Fruit fly (Drosophila melanogaster) whole organism, embryonic: Measurements from ENCODE around the gene pr.

Source experiments
- ATbp ChIP-seq: fragments of 200-800 bp; sonication (Bioruptor generic); optimal IDR thresholded peaks from 2 replicates; lab custom pipeline; 2017; ENCODE audit warnings: missing biosample characterization, mild to moderate bottlenecking, missing genetic modification characterization, missing genetic modification reagents
- Atf3 ChIP-seq: fragments of 200-800 bp; sonication (Bioruptor generic); optimal IDR thresholded peaks from 3 replicates; lab custom pipeline; 2016; ENCODE audit warnings: missing biosample characterization, missing genetic modification characterization
- BtbVII ChIP-seq: fragments of 200-800 bp; sonication (Bioruptor generic); optimal IDR thresholded peaks from 3 replicates; lab custom pipeline; 2017; ENCODE audit warnings: missing biosample characterization, mild to moderate bottlenecking, missing genetic modification characterization
- CG10147 ChIP-seq: fragments of 200-800 bp; sonication (Bioruptor generic); optimal IDR thresholded peaks from 2 replicates; lab custom pipeline; 2019; ENCODE audit warnings: missing biosample characterization, mild to moderate bottlenecking, missing genetic modification characterization, moderate library complexity
- CG10267 ChIP-seq: fragments of 200-800 bp; sonication (Bioruptor generic); optimal IDR thresholded peaks from 2 replicates; lab custom pipeline; 2018; ENCODE audit warnings: missing biosample characterization, mild to moderate bottlenecking, missing genetic modification characterization, moderate library complexity
- CG10462 ChIP-seq: fragments of 200-800 bp; sonication (Bioruptor generic); optimal IDR thresholded peaks from 2 replicates; lab custom pipeline; 2016; ENCODE audit warnings: missing biosample characterization, missing genetic modification characterization
- CG1233 ChIP-seq: fragments of 200-800 bp; sonication (Bioruptor generic); optimal IDR thresholded peaks from 4 replicates; lab custom pipeline; 2018; ENCODE audit warnings: missing biosample characterization, mild to moderate bottlenecking, missing genetic modification characterization
- CG12744 ChIP-seq: fragments of 200-800 bp; sonication (Bioruptor generic); optimal IDR thresholded peaks from 2 replicates; lab custom pipeline; 2016; ENCODE audit warnings: missing biosample characterization, missing genetic modification characterization
- CG17385 ChIP-seq: fragments of 200-800 bp; sonication (Bioruptor generic); optimal IDR thresholded peaks from 3 replicates; lab custom pipeline; 2018; ENCODE audit warnings: missing biosample characterization, mild to moderate bottlenecking, missing genetic modification characterization
- CG17829 ChIP-seq: fragments of 200-800 bp; optimal IDR thresholded peaks from 2 replicates; lab custom pipeline; 2019; ENCODE audit warnings: missing biosample characterization, mild to moderate bottlenecking, missing genetic modification characterization, moderate library complexity
- CG1792 ChIP-seq: fragments of 200-800 bp; sonication (Bioruptor generic); optimal IDR thresholded peaks from 2 replicates; lab custom pipeline; 2016; ENCODE audit warnings: missing biosample characterization, missing genetic modification characterization
- CG18011 ChIP-seq: fragments of 200-800 bp; sonication (Bioruptor generic); optimal IDR thresholded peaks from 2 replicates; lab custom pipeline; 2017; ENCODE audit warnings: missing biosample characterization, missing genetic modification characterization, mild to moderate bottlenecking, moderate library complexity, missing genotype
- CG18619 ChIP-seq: fragments of 200-800 bp; sonication (Bioruptor generic); optimal IDR thresholded peaks from 3 replicates; lab custom pipeline; 2017; ENCODE audit warnings: missing biosample characterization, mild to moderate bottlenecking, missing genetic modification characterization
- CG3726 ChIP-seq: fragments of 200-800 bp; sonication (Bioruptor generic); IDR thresholded peaks from 3 replicates; pipeline ENCODE4, ENCODE4 v1.3.6; 2022; ENCODE audit warnings: missing biosample characterization, missing genetic modification characterization
- CG4707 ChIP-seq: fragments of 200-800 bp; sonication (Bioruptor generic); optimal IDR thresholded peaks from 2 replicates; lab custom pipeline; 2018; ENCODE audit warnings: missing biosample characterization, mild to moderate bottlenecking, missing genetic modification characterization, moderate library complexity
- CG6254 ChIP-seq: fragments of 200-800 bp; sonication (Bioruptor generic); optimal IDR thresholded peaks from 3 replicates; lab custom pipeline; 2017; ENCODE audit warnings: mild to moderate bottlenecking, missing biosample characterization, missing genetic modification reagents, missing genetic modification characterization
- CG6683 ChIP-seq: fragments of 200-800 bp; sonication (Bioruptor generic); optimal IDR thresholded peaks from 2 replicates; lab custom pipeline; 2017; ENCODE audit warnings: missing biosample characterization, mild to moderate bottlenecking, missing genetic modification characterization, missing genetic modification reagents
- CG8281 ChIP-seq: fragments of 200-800 bp; sonication (Bioruptor generic); optimal IDR thresholded peaks from 2 replicates; lab custom pipeline; 2018; ENCODE audit warnings: missing biosample characterization, mild to moderate bottlenecking, missing genetic modification characterization, moderate library complexity
- CG9215 ChIP-seq: fragments of 200-800 bp; sonication (Bioruptor generic); IDR thresholded peaks from 2 replicates; pipeline ENCODE4 v1.3.6; 2022; ENCODE audit warnings: missing biosample characterization, missing genetic modification characterization
- CG9817 ChIP-seq: fragments of 200-800 bp; sonication (Bioruptor generic); optimal IDR thresholded peaks from 2 replicates; lab custom pipeline; 2018; ENCODE audit warnings: missing biosample characterization, mild to moderate bottlenecking, missing genetic modification characterization, moderate library complexity
- CG9932 ChIP-seq: fragments of 200-800 bp; sonication (Bioruptor generic); IDR thresholded peaks from 2 replicates; pipeline ENCODE4 v1.3.6; 2022; ENCODE audit warnings: missing biosample characterization, missing genetic modification characterization
- D19A ChIP-seq: fragments of 200-800 bp; optimal IDR thresholded peaks from 3 replicates; lab custom pipeline; 2019; ENCODE audit warnings: missing biosample characterization, mild to moderate bottlenecking, missing genetic modification characterization, moderate library complexity
- Dfd ChIP-seq, 2 experiments: fragments of >200 bp; optimal IDR thresholded peaks; 2 replicates each; lab custom pipeline; 2017; ENCODE audit warnings: missing biosample characterization in 2 of 2, missing genetic modification characterization in 2 of 2
- ERR ChIP-seq: fragments of 200-800 bp; sonication (Bioruptor generic); optimal IDR thresholded peaks from 2 replicates; lab custom pipeline; 2016; ENCODE audit warnings: missing biosample characterization, missing genetic modification characterization
- Fer1 ChIP-seq: fragments of 200-800 bp; sonication (Bioruptor generic); optimal IDR thresholded peaks from 2 replicates; lab custom pipeline; 2017; ENCODE audit warnings: missing biosample characterization, mild to moderate bottlenecking, missing genetic modification characterization
- HLH54F ChIP-seq: fragments of 200-800 bp; sonication (Bioruptor generic); optimal IDR thresholded peaks from 3 replicates; lab custom pipeline; 2016; ENCODE audit warnings: missing biosample characterization, missing genetic modification characterization
- Hmx ChIP-seq: fragments of 200-800 bp; sonication (Bioruptor generic); optimal IDR thresholded peaks from 2 replicates; lab custom pipeline; 2016; ENCODE audit warnings: missing biosample characterization, missing genetic modification characterization
- Mes4 ChIP-seq: fragments of 200-800 bp; sonication (Bioruptor generic); optimal IDR thresholded peaks from 2 replicates; lab custom pipeline; 2016; ENCODE audit warnings: missing biosample characterization, missing genetic modification characterization
- Sry-β ChIP-seq: fragments of 200-800 bp; sonication (Bioruptor generic); optimal IDR thresholded peaks from 2 replicates; lab custom pipeline; 2018; ENCODE audit warnings: missing biosample characterization, mild to moderate bottlenecking, missing genetic modification characterization, moderate library complexity
- ab ChIP-seq: fragments of 200-800 bp; sonication (Bioruptor generic); optimal IDR thresholded peaks from 2 replicates; lab custom pipeline; 2016; ENCODE audit warnings: missing biosample characterization, missing genetic modification characterization
- al ChIP-seq: fragments of 200-800 bp; sonication (Bioruptor generic); IDR thresholded peaks from 2 replicates; pipeline ENCODE4 v1.3.6; 2022; ENCODE audit warnings: missing biosample characterization, missing genetic modification characterization
- bigmax ChIP-seq: fragments of 200-800 bp; sonication (Bioruptor generic); optimal IDR thresholded peaks from 2 replicates; lab custom pipeline; 2018; ENCODE audit warnings: missing biosample characterization, mild to moderate bottlenecking, missing genetic modification characterization
- bsh ChIP-seq, 2 experiments: fragments of 200-800 bp; sonication (Bioruptor generic); optimal IDR thresholded peaks; 2 replicates each; lab custom pipeline; 2017 to 2018; ENCODE audit warnings: mild to moderate bottlenecking in 2 of 2, missing biosample characterization in 2 of 2, missing genetic modification characterization in 2 of 2, moderate library complexity in 1 of 2
- cad ChIP-seq: fragments of >200 bp; optimal IDR thresholded peaks from 2 replicates; lab custom pipeline; 2017; ENCODE audit warnings: missing biosample characterization, missing genetic modification characterization
- cwo ChIP-seq: fragments of 200-800 bp; sonication (Bioruptor generic); optimal IDR thresholded peaks from 3 replicates; lab custom pipeline; 2017; ENCODE audit warnings: missing biosample characterization, missing genetic modification characterization, mild to moderate bottlenecking, moderate library complexity, missing genetic modification reagents
- dati ChIP-seq: fragments of 200-800 bp; sonication (Bioruptor generic); IDR thresholded peaks from 2 replicates; pipeline ENCODE4 v1.3.6; 2022; ENCODE audit warnings: missing biosample characterization, missing genetic modification characterization
- disco-r ChIP-seq: fragments of 200-800 bp; sonication (Bioruptor generic); optimal IDR thresholded peaks from 2 replicates; lab custom pipeline; 2016; ENCODE audit warnings: missing biosample characterization, missing genetic modification characterization
- ewg ChIP-seq: fragments of 200-800 bp; sonication (Bioruptor generic); optimal IDR thresholded peaks from 3 replicates; lab custom pipeline; 2017; ENCODE audit warnings: mild to moderate bottlenecking, missing biosample characterization, missing genetic modification reagents, missing genetic modification characterization
- fru ChIP-seq: fragments of >200 bp; optimal IDR thresholded peaks from 2 replicates; lab custom pipeline; 2017
- fu2 ChIP-seq: fragments of 200-800 bp; sonication (Bioruptor generic); optimal IDR thresholded peaks from 2 replicates; lab custom pipeline; 2016; ENCODE audit warnings: missing biosample characterization, missing genetic modification characterization
- grn ChIP-seq: fragments of 200-800 bp; sonication (Bioruptor generic); optimal IDR thresholded peaks from 3 replicates; lab custom pipeline; 2017; ENCODE audit warnings: missing biosample characterization, missing genetic modification characterization
- kni ChIP-seq: fragments of 200-800 bp; sonication (Bioruptor generic); optimal IDR thresholded peaks from 3 replicates; lab custom pipeline; 2017; ENCODE audit warnings: mild to moderate bottlenecking, missing biosample characterization, missing genetic modification reagents, missing genetic modification characterization
- lmd ChIP-seq: fragments of 200-800 bp; sonication (Bioruptor generic); IDR thresholded peaks from 2 replicates; pipeline ENCODE4 v1.3.6; 2022; ENCODE audit warnings: missing biosample characterization, missing genetic modification characterization
- lola ChIP-seq, 3 experiments: fragments of >200 bp in 2 of 3; fragments of 200-800 bp in 1 of 3; sonication (Bioruptor generic) in 1 of 3; optimal IDR thresholded peaks; 2 replicates each; lab custom pipeline; 2017 to 2019; ENCODE audit warnings: missing biosample characterization in 3 of 3, missing genetic modification characterization in 3 of 3, mild to moderate bottlenecking in 1 of 3, moderate library complexity in 1 of 3
- nerfin-1 ChIP-seq: fragments of 200-800 bp; sonication (Bioruptor generic); optimal IDR thresholded peaks from 3 replicates; lab custom pipeline; 2019; ENCODE audit warnings: missing biosample characterization, mild to moderate bottlenecking, missing genetic modification characterization, moderate library complexity
- org-1 ChIP-seq: fragments of 200-800 bp; sonication (Bioruptor generic); optimal IDR thresholded peaks from 2 replicates; lab custom pipeline; 2017; ENCODE audit warnings: missing biosample characterization, missing genetic modification characterization
- so ChIP-seq: fragments of 200-800 bp; sonication (Bioruptor generic); IDR thresholded peaks from 3 replicates; pipeline ENCODE4 v1.3.6; 2022; ENCODE audit warnings: missing biosample characterization, missing genetic modification characterization
- unpg ChIP-seq: fragments of 200-800 bp; sonication (Bioruptor generic); optimal IDR thresholded peaks from 3 replicates; lab custom pipeline; 2018; ENCODE audit warnings: missing biosample characterization, mild to moderate bottlenecking, missing genetic modification characterization, moderate library complexity
- zen ChIP-seq: fragments of 200-800 bp; sonication (Bioruptor generic); optimal IDR thresholded peaks from 3 replicates; lab custom pipeline; 2018; ENCODE audit warnings: missing biosample characterization, mild to moderate bottlenecking, missing genetic modification characterization, moderate library complexity
- zfh1 ChIP-seq: fragments of 200-800 bp; sonication (Bioruptor generic); IDR thresholded peaks from 3 replicates; pipeline ENCODE4 v1.3.6; 2022; ENCODE audit warnings: missing biosample characterization, missing genetic modification characterization
- zfh2 ChIP-seq: fragments of 200-800 bp; sonication (Bioruptor generic); optimal IDR thresholded peaks from 2 replicates; lab custom pipeline; 2016; ENCODE audit warnings: missing biosample characterization, missing genetic modification characterization

pr gene

dm6 chr2L:20027382-20027919 lies 47.8 kb downstream of the pr start, which contains the start of gene sNPF (continued):
- TF ChIP-seq kni, result no peak
- TF ChIP-seq CG18011 (GFP tag; lab: Kevin White, UChicago), result peak; percentile 5
- no peak for TF ChIP-seq CG8281
- no peak for TF ChIP-seq CG10267
- peak; percentile 8 for TF ChIP-seq disco-r (GFP tag; lab: Kevin White, UChicago)
- no peak for TF ChIP-seq bsh (GFP tag; optimal IDR thresholded peaks at IDR 0.05; lab: Kevin White, UChicago)
- TF ChIP-seq cwo (GFP tag; lab: Kevin White, UChicago), result peak; percentile 28
- peak; percentile 62 for TF ChIP-seq CG17385 (GFP tag; lab: Kevin White, UChicago)
- no peak for TF ChIP-seq nerfin-1 (tag; lab: Kevin White, UChicago)
- TF ChIP-seq so (GFP tag; lab: Robert Waterston, UW), result no peak
- TF ChIP-seq al (GFP tag; lab: Robert Waterston, UW), result no peak
- TF ChIP-seq Sry-β (GFP tag; lab: Kevin White, UChicago), result no peak
- TF ChIP-seq Fer1, result peak; percentile 74
- no peak for TF ChIP-seq grn (GFP tag; lab: Kevin White, UChicago)
- no peak for TF ChIP-seq unpg (GFP tag; lab: Kevin White, UChicago)
- TF ChIP-seq CG17829 (tag; lab: Kevin White, UChicago), result no peak
- peak; percentile 35 for TF ChIP-seq fu2 (GFP tag; lab: Kevin White, UChicago)
- TF ChIP-seq CG1233 (GFP tag; lab: Kevin White, UChicago), result peak; percentile 35
- TF ChIP-seq ERR (GFP tag; lab: Kevin White, UChicago), result peak; percentile 52
- no peak for TF ChIP-seq Hmx (GFP tag; lab: Kevin White, UChicago)
- no peak for TF ChIP-seq lola (GFP tag; optimal IDR thresholded peaks at IDR 0.05; lab: Kevin White, UChicago)
- TF ChIP-seq CG3726 (GFP tag; lab: Robert Waterston, UW), result no peak
- no peak for TF ChIP-seq CG10462 (GFP tag; lab: Kevin White, UChicago)
- no peak for TF ChIP-seq fru
- no peak for TF ChIP-seq zen (tag; lab: Kevin White, UChicago)
- TF ChIP-seq CG9215, result peak; percentile 42; the same call in 1 of the 2 replicates
- no peak for TF ChIP-seq ab (GFP tag; lab: Kevin White, UChicago)
- TF ChIP-seq CG10147 (GFP tag; lab: Kevin White, UChicago), result peak; percentile 71
- no peak for TF ChIP-seq Dfd (GFP tag; optimal IDR thresholded peaks at IDR 0.05; lab: Kevin White, UChicago)
- peak; percentile 36 for TF ChIP-seq CG9817 (tag; lab: Kevin White, UChicago)
- no peak; the same call in 1 of the 2 replicates for TF ChIP-seq lmd (GFP tag; lab: Robert Waterston, UW)
- TF ChIP-seq CG4707, result no peak
- no peak for TF ChIP-seq Mes4 (GFP tag; lab: Kevin White, UChicago)
- peak; percentile 54 for TF ChIP-seq Atf3 (GFP tag; lab: Kevin White, UChicago)
- no peak for TF ChIP-seq cad (GFP tag; lab: Kevin White, UChicago)
- peak; percentile 54 for TF ChIP-seq CG9932 (GFP tag; lab: Robert Waterston, UW)
- no peak for TF ChIP-seq CG6683 (GFP tag; lab: Kevin White, UChicago)
- 0 out of 3 replicates have a peak, but pooled peaks have one; percentile 19 for TF ChIP-seq zfh1 (GFP tag; lab: Robert Waterston, UW)
- TF ChIP-seq dati (GFP tag; lab: Robert Waterston, UW), result no peak
- TF ChIP-seq bigmax (GFP tag; lab: Kevin White, UChicago), result no peak
- peak; percentile 58 for TF ChIP-seq zfh2 (GFP tag; lab: Kevin White, UChicago)
- no peak for TF ChIP-seq CG12744 (GFP tag; lab: Kevin White, UChicago)
- TF ChIP-seq HLH54F (GFP tag; lab: Kevin White, UChicago), result peak; percentile 72
- TF ChIP-seq CG18619, result peak; percentile 66
- peak; percentile 77 for TF ChIP-seq D19A
- no peak for TF ChIP-seq CG6254
- peak; percentile 71 for TF ChIP-seq org-1 (GFP tag; lab: Kevin White, UChicago)
- TF ChIP-seq CG1792 (GFP tag; lab: Kevin White, UChicago), result no peak
- TF ChIP-seq ewg (GFP tag; lab: Kevin White, UChicago), result peak; percentile 8
- no peak for TF ChIP-seq BtbVII (GFP tag; lab: Kevin White, UChicago)
- peak; percentile 28 for TF ChIP-seq ATbp (GFP tag; lab: Kevin White, UChicago)
